Fruit fly (Drosophila melanogaster) Kc167 (cell line): ENCODE results near the gene CG12535.

Experiments
- Myc ChIP-seq: fragments of >200 bp; optimal IDR thresholded peaks from 2 replicates; lab custom pipeline; 2017; ENCODE audit warnings: missing external identifiers
- Sin3A ChIP-seq: fragments of >200 bp; optimal IDR thresholded peaks from 2 replicates; lab custom pipeline; 2018; ENCODE audit warnings: missing external identifiers
- h ChIP-seq: fragments of >200 bp; optimal IDR thresholded peaks from 3 replicates; lab custom pipeline; 2018; ENCODE audit warnings: missing external identifiers
- insv ChIP-seq: fragments of >200 bp; optimal IDR thresholded peaks from 3 replicates; lab custom pipeline; 2018; ENCODE audit warnings: missing external identifiers
- psq ChIP-seq: fragments of >200 bp; optimal IDR thresholded peaks from 2 replicates; lab custom pipeline; 2017; ENCODE audit warnings: missing external identifiers
- ttk ChIP-seq: sonication (Bioruptor generic); optimal IDR thresholded peaks from 2 replicates; lab custom pipeline; 2017; ENCODE audit warnings: missing external identifiers

CG12535 gene

dm6 chrX:3446157-3446556, 2.6 kb downstream of the CG12535 start:
- TF ChIP-seq h (lab: Kevin White, UChicago) (no peak), insv (lab: Kevin White, UChicago) (no peak), Myc (no peak), psq (lab: Kevin White, UChicago) (no peak), ttk (lab: Kevin White, UChicago) (no peak)

- TF ChIP-seq ttk (lab: Kevin White, UChicago) (no peak), psq (lab: Kevin White, UChicago) (no peak)
Measured at dm6 chrX:3444800-3445199, 3.9 kb downstream of the CG12535 start.

- TF ChIP-seq Myc: no peak
- TF ChIP-seq ttk (lab: Kevin White, UChicago): no peak
- no peak for TF ChIP-seq insv (lab: Kevin White, UChicago)
- TF ChIP-seq psq (lab: Kevin White, UChicago): no peak
- TF ChIP-seq Sin3A (lab: Kevin White, UChicago): no peak
- no peak for TF ChIP-seq h (lab: Kevin White, UChicago)
Measured at dm6 chrX:3443902-3444301, 4.8 kb downstream of the CG12535 start.

- TF ChIP-seq insv (lab: Kevin White, UChicago) (no peak), h (lab: Kevin White, UChicago) (no peak), Sin3A (lab: Kevin White, UChicago) (no peak), ttk (lab: Kevin White, UChicago) (no peak), psq (lab: Kevin White, UChicago) (no peak), Myc (no peak)
Measured at dm6 chrX:3442543-3443207, 6.1 kb downstream of the CG12535 start.

- no peak for TF ChIP-seq ttk (lab: Kevin White, UChicago)
- no peak for TF ChIP-seq h (lab: Kevin White, UChicago)
- TF ChIP-seq psq (lab: Kevin White, UChicago): no peak
- TF ChIP-seq Sin3A (lab: Kevin White, UChicago): no peak
- TF ChIP-seq insv (lab: Kevin White, UChicago): no peak
- no peak for TF ChIP-seq Myc
Measured at dm6 chrX:3440506-3440905, 8.2 kb downstream of the CG12535 start.

- TF ChIP-seq psq (lab: Kevin White, UChicago) (no peak), ttk (lab: Kevin White, UChicago) (no peak), Myc (no peak)
Measured at dm6 chrX:3437493-3437892, 11.2 kb downstream of the CG12535 start.

dm6 chrX:3436183-3436582, 12.6 kb downstream of the CG12535 start:
- TF ChIP-seq Sin3A (lab: Kevin White, UChicago): no peak
- TF ChIP-seq psq (lab: Kevin White, UChicago): no peak

- TF ChIP-seq psq (lab: Kevin White, UChicago) (no peak), h (lab: Kevin White, UChicago) (no peak), Myc (no peak), Sin3A (lab: Kevin White, UChicago) (no peak), insv (lab: Kevin White, UChicago) (no peak), ttk (lab: Kevin White, UChicago) (no peak)
Measured at dm6 chrX:3435707-3436106, 13.0 kb downstream of the CG12535 start, which contains the start of gene CG14269. CG14269 (minus strand) TSS chrX:3435807.

- TF ChIP-seq ttk (lab: Kevin White, UChicago): no peak
- TF ChIP-seq psq (lab: Kevin White, UChicago): no peak
- no peak for TF ChIP-seq insv (lab: Kevin White, UChicago)
- no peak for TF ChIP-seq Myc
- no peak for TF ChIP-seq h (lab: Kevin White, UChicago)
- no peak for TF ChIP-seq Sin3A (lab: Kevin White, UChicago)
Measured at dm6 chrX:3433646-3434097, 15.1 kb downstream of the CG12535 start.

- TF ChIP-seq insv (lab: Kevin White, UChicago): no peak
- no peak for TF ChIP-seq Myc
- no peak for TF ChIP-seq Sin3A (lab: Kevin White, UChicago)
- TF ChIP-seq ttk (lab: Kevin White, UChicago): no peak
- TF ChIP-seq psq (lab: Kevin White, UChicago): no peak
- TF ChIP-seq h (lab: Kevin White, UChicago): no peak
Measured at dm6 chrX:3432928-3433327, 15.8 kb downstream of the CG12535 start.

dm6 chrX:3431641-3432040, 17.1 kb downstream of the CG12535 start:
- no peak for TF ChIP-seq psq (lab: Kevin White, UChicago)
- no peak for TF ChIP-seq Sin3A (lab: Kevin White, UChicago)
- no peak for TF ChIP-seq insv (lab: Kevin White, UChicago)
- no peak for TF ChIP-seq ttk (lab: Kevin White, UChicago)
- TF ChIP-seq Myc: no peak
- TF ChIP-seq h (lab: Kevin White, UChicago): no peak

dm6 chrX:3429952-3430351, 18.8 kb downstream of the CG12535 start:
- TF ChIP-seq Myc: no peak
- TF ChIP-seq h (lab: Kevin White, UChicago): no peak
- TF ChIP-seq psq (lab: Kevin White, UChicago): no peak
- TF ChIP-seq ttk (lab: Kevin White, UChicago): no peak
- TF ChIP-seq insv (lab: Kevin White, UChicago): no peak

- TF ChIP-seq h (lab: Kevin White, UChicago) (no peak), insv (lab: Kevin White, UChicago) (no peak), Myc (no peak), Sin3A (lab: Kevin White, UChicago) (no peak), ttk (lab: Kevin White, UChicago) (no peak), psq (lab: Kevin White, UChicago) (no peak)
Measured at dm6 chrX:3427614-3427965, 21.2 kb downstream of the CG12535 start.
